Fruit fly (Drosophila melanogaster): ENCODE data around the gene Pgam5.
A peak's percentile ranks its signal among the peaks of the same experiment; 100 is the strongest.

Gene Pgam5

DNA sequence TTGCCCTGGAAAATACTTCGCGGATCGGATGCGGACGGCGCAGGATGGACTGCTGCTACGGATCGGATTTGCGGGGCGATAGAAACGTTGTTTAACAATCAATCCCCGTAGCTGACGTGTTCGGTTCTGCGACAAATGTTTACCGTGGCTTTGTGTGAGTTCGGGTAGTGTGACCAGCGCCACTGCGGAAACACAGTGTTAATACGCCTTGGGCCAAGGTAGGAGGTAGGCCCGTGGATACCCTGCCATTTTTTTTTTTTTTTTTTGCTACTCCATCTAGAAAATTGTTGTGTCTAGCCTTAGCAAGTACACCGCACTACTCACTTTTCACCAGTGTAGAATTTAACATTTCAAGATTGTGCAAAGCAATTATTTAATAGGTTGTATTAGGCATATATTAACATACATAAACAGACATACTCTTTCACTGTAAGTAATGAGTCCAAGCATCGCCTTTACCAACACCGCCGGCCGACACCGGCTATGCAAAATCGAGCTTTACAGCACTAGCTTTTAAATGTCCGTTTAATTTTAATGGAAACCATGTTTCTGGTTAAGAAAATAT lies 11.7 kb downstream of the Pgam5 start, which contains the start of gene deltaCOP (continued):
- TF ChIP-seq sug (tag; optimal IDR thresholded peaks at IDR 0.05) = peak; percentile 78
- peak; percentile 84 for TF ChIP-seq CoRest (tag; optimal IDR thresholded peaks at IDR 0.05)
- peak; percentile 58 for TF ChIP-seq Blimp-1 (GFP tag; optimal IDR thresholded peaks at IDR 0.05)
- TF ChIP-seq pzg (GFP tag; optimal IDR thresholded peaks at IDR 0.05) = peak; percentile 39
- peak; percentile 57; the same call in 1 of the 2 replicates for TF ChIP-seq ap (GFP tag; IDR thresholded peaks at IDR 0.05)
- peak; percentile 57 for TF ChIP-seq Sry-δ (GFP tag; optimal IDR thresholded peaks at IDR 0.05)
- peak; percentile 76 for TF ChIP-seq ewg (GFP tag; optimal IDR thresholded peaks at IDR 0.05)
- peak; percentile 62 for TF ChIP-seq Oaz (GFP tag; IDR thresholded peaks at IDR 0.05)
- peak; percentile 94 for TF ChIP-seq Dip3 (GFP tag; optimal IDR thresholded peaks at IDR 0.05)
- TF ChIP-seq CG30403 (GFP tag; optimal IDR thresholded peaks at IDR 0.05) = peak; percentile 93
- TF ChIP-seq Gsc (GFP tag; IDR thresholded peaks at IDR 0.05) = peak; percentile 45; the same call in 1 of the 2 replicates
- TF ChIP-seq CG10543 (GFP tag; optimal IDR thresholded peaks at IDR 0.05) = peak; percentile 79
- TF ChIP-seq Lpt (GFP tag; optimal IDR thresholded peaks at IDR 0.05) = no peak
- no peak for TF ChIP-seq CG2129 (GFP tag; IDR thresholded peaks at IDR 0.05; ENCODE audit: partially characterized antibody)
- TF ChIP-seq ems (GFP tag; optimal IDR thresholded peaks at IDR 0.05) = peak; percentile 88
- peak; percentile 83 for TF ChIP-seq CG6689 (GFP tag; IDR thresholded peaks at IDR 0.05)
- TF ChIP-seq NC2α (GFP tag; optimal IDR thresholded peaks at IDR 0.05) = peak; percentile 64
- peak; percentile 77 for TF ChIP-seq Oli (tag; optimal IDR thresholded peaks at IDR 0.05)
- peak; percentile 79 for TF ChIP-seq CG6175 (GFP tag; IDR thresholded peaks at IDR 0.05)
- TF ChIP-seq ac (GFP tag; optimal IDR thresholded peaks at IDR 0.05) = no peak
- peak; percentile 60; the same call in 1 of the 2 replicates for TF ChIP-seq toy (GFP tag; IDR thresholded peaks at IDR 0.05)
- peak; percentile 47 for TF ChIP-seq CG2202 (tag; optimal IDR thresholded peaks at IDR 0.05)
- peak; percentile 68 for TF ChIP-seq E2f2 (GFP tag; IDR thresholded peaks at IDR 0.05)
- TF ChIP-seq H15 (GFP tag; IDR thresholded peaks at IDR 0.05) = peak; percentile 66; the same call in 1 of the 3 replicates
- peak in 1 of 2 experiments; percentile 39 for TF ChIP-seq insv (GFP tag; optimal IDR thresholded peaks at IDR 0.05)
- TF ChIP-seq CG4424 (GFP tag; optimal IDR thresholded peaks at IDR 0.05) = peak; percentile 85
- TF ChIP-seq CG18476 (GFP tag; optimal IDR thresholded peaks at IDR 0.05) = peak; percentile 78
- TF ChIP-seq Xbp1 (GFP tag; optimal IDR thresholded peaks at IDR 0.05) = peak; percentile 93
- TF ChIP-seq CG1233 (GFP tag; optimal IDR thresholded peaks at IDR 0.05) = peak; percentile 73
- TF ChIP-seq ken (GFP tag; IDR thresholded peaks at IDR 0.05) = peak; percentile 73; the same call in 2 of the 3 replicates
- peak; percentile 46 for TF ChIP-seq CG4854 (GFP tag; optimal IDR thresholded peaks at IDR 0.05)
- TF ChIP-seq Kr (GFP tag; optimal IDR thresholded peaks at IDR 0.05) = no peak
- TF ChIP-seq CG7963 (GFP tag; IDR thresholded peaks at IDR 0.05; ENCODE audit: partially characterized antibody) = no peak
- peak; percentile 52 for TF ChIP-seq CG14965 (GFP tag; optimal IDR thresholded peaks at IDR 0.05; ENCODE audit: borderline replicate concordance)
- TF ChIP-seq Nf-YA (GFP tag; IDR thresholded peaks at IDR 0.05) = no peak
- TF ChIP-seq CG17385 (GFP tag; optimal IDR thresholded peaks at IDR 0.05) = peak; percentile 69
- peak; percentile 63 for TF ChIP-seq CG12104 (GFP tag; optimal IDR thresholded peaks at IDR 0.05)
- TF ChIP-seq tna (GFP tag; IDR thresholded peaks at IDR 0.05; ENCODE audit: partially characterized antibody) = no peak
- peak; percentile 50 for TF ChIP-seq CG15696 (tag; optimal IDR thresholded peaks at IDR 0.05)
- TF ChIP-seq CG11696 (GFP tag; IDR thresholded peaks at IDR 0.05) = 0 out of 2 replicates have a peak, but pooled peaks have one; percentile 42
- TF ChIP-seq unpg (GFP tag; optimal IDR thresholded peaks at IDR 0.05) = peak; percentile 79
- TF ChIP-seq gce (GFP tag; IDR thresholded peaks at IDR 0.05) = 0 out of 3 replicates have a peak, but pooled peaks have one; percentile 37
- TF ChIP-seq Ets65A (GFP tag) = peak; percentile 99
- peak; percentile 82 for TF ChIP-seq esg (GFP tag; conservative IDR thresholded peaks at IDR 0.05)
- TF ChIP-seq Ada2b (GFP tag; IDR thresholded peaks at IDR 0.05) = peak; percentile 72
- peak; percentile 69 for TF ChIP-seq CG4730 (GFP tag; IDR thresholded peaks at IDR 0.05)
- 0 out of 2 replicates have a peak, but pooled peaks have one; percentile 26 for TF ChIP-seq cas (GFP tag; IDR thresholded peaks at IDR 0.05)
- peak; percentile 89 for TF ChIP-seq NC2β (GFP tag; optimal IDR thresholded peaks at IDR 0.05)
- peak; percentile 56 for TF ChIP-seq Fer2 (tag; optimal IDR thresholded peaks at IDR 0.05)
- TF ChIP-seq Hr3 (GFP tag; optimal IDR thresholded peaks at IDR 0.05) = peak; percentile 91

All from whole organism, embryonic.